Worm (Caenorhabditis elegans) whole organism, L4/young adult: ENCODE data around the gene srh-118.

Source experiments
- W03F9.2 ChIP-seq: fragments of 150-350 bp; optimal IDR thresholded peaks from 2 replicates; lab custom pipeline; 2014; ENCODE audit warnings: missing biosample characterization, missing genetic modification characterization
- dao-5 ChIP-seq: sonication (generic microtip); optimal IDR thresholded peaks from 2 replicates; lab custom pipeline; 2016; ENCODE audit warnings: missing genotype, missing genetic modification characterization, moderate library complexity, missing compliant biosample characterization
- him-1 ChIP-seq: sonication (generic microtip); optimal IDR thresholded peaks from 2 replicates; lab custom pipeline; 2016; ENCODE audit warnings: missing genotype, missing genetic modification reagents, missing genetic modification characterization, missing compliant biosample characterization

ce11 chrV:17539289-17539688, 43.3 kb upstream of the srh-118 start:
- TF ChIP-seq him-1 (tag; lab: Kevin White, UChicago) (no peak), W03F9.2 (no peak), dao-5 (tag; lab: Kevin White, UChicago) (no peak)
